Worm (Caenorhabditis elegans): ENCODE data around the gene acdh-11.

DNA sequence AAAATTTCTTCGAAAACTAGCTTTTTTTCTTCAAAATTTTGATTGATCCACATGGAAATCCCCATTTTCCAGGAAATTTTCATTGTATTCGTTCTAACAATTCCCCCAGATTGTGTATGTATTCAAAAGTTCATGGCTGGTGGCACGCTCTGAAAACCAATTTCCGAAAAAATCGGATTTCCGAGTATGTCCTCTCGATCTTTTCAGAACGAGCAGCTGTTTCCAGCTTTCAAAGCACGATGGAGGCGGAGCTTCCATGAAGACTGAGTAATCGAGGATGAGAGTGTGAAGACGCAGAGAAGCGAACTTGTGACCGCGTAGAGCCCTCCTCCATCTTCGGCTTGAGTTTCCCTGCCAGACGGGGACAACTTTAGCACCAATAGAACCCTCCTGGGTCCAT is 38.3 kb downstream of the acdh-11 start:
- TF ChIP-seq him-1 (tag; optimal IDR thresholded peaks at IDR 0.05) (no peak), W03F9.2 (tag; optimal IDR thresholded peaks at IDR 0.05) (no peak), dao-5 (tag; optimal IDR thresholded peaks at IDR 0.05) (no peak)
